Worm (Caenorhabditis elegans) whole organism, L4/young adult: ENCODE measurements around the gene ril-1.

Experiments used
- W03F9.2 ChIP-seq: fragments of 150-350 bp; optimal IDR thresholded peaks from 2 replicates; lab custom pipeline; 2014; ENCODE audit warnings: missing biosample characterization, missing genetic modification characterization
- dao-5 ChIP-seq: sonication (generic microtip); optimal IDR thresholded peaks from 2 replicates; lab custom pipeline; 2016; ENCODE audit warnings: missing genotype, missing genetic modification characterization, moderate library complexity, missing compliant biosample characterization
- him-1 ChIP-seq: sonication (generic microtip); optimal IDR thresholded peaks from 2 replicates; lab custom pipeline; 2016; ENCODE audit warnings: missing genotype, missing genetic modification reagents, missing genetic modification characterization, missing compliant biosample characterization

ril-1 gene

ce11 chrV:14527210-14527609, 3.3 kb upstream of the ril-1 start:
- TF ChIP-seq dao-5 (tag; lab: Kevin White, UChicago), result no peak
- no peak for TF ChIP-seq him-1 (tag; lab: Kevin White, UChicago)
- no peak for TF ChIP-seq W03F9.2 (tag; lab: Kevin White, UChicago)

DNA sequence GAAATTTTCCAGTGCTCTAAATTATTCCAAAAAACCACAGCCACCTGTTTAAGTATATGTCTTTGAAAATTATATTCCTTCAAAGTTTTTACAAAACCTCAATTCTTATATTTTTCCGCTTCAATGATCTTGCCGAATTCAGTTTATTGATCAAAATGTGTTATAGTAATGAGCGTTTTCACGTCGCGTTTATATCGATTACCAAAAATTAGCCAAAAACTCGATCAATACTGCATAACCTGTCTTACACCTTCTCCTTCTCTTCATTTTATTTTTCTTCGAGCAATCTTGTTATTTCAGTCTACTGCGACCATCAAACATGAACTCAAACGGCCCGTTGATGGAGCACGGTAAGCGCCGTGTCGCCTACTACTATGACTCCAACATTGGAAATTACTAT, 1.2 kb upstream of the ril-1 start, which contains the start of gene hda-1:
Gene hda-1, plus strand, starts transcription at position 301 of the 400 bp plus-strand sequence.
- TF ChIP-seq dao-5 (tag; lab: Kevin White, UChicago) (no peak), him-1 (tag; lab: Kevin White, UChicago) (no peak), W03F9.2 (tag; lab: Kevin White, UChicago) (no peak)

DNA sequence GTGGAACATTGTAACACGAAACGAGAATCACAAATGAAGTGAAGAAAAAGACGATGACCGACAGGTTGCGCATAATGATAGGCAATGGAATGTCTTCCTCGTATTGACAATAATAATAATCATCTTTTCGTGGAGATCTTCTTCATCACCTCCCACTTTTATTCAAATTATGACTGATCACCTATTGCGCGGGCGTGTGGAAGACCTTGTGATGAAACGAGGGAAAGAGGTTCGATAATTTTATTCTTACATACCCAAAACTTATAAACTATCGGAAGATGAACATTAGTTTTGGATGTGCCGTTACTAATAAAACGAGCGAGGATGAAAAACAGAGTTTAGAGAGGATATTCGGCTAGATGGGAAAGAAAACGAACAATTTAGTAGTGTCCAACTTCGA, 824 bp downstream of the ril-1 start, which contains the start of gene C53A5.2:
Gene C53A5.2, minus strand, starts transcription at position 101 of the 400 bp plus-strand sequence.
- TF ChIP-seq dao-5 (tag; lab: Kevin White, UChicago) (no peak), W03F9.2 (tag; lab: Kevin White, UChicago) (no peak), him-1 (tag; lab: Kevin White, UChicago) (no peak)

ce11 chrV:14522514-14522913, 1.4 kb downstream of the ril-1 start, which contains the start of gene C53A5.16:
Gene C53A5.16 (minus strand): TSS chrV:14522614.
- no peak for TF ChIP-seq dao-5 (tag; lab: Kevin White, UChicago)
- TF ChIP-seq W03F9.2 (tag; lab: Kevin White, UChicago), result no peak
- no peak for TF ChIP-seq him-1 (tag; lab: Kevin White, UChicago)

- no peak for TF ChIP-seq him-1 (tag; lab: Kevin White, UChicago)
- no peak for TF ChIP-seq dao-5 (tag; lab: Kevin White, UChicago)
- TF ChIP-seq W03F9.2 (tag; lab: Kevin White, UChicago), result no peak
Measured at ce11 chrV:14521000-14521399, 2.9 kb downstream of the ril-1 start, which contains the start of gene C53A5.17. Gene C53A5.17 (minus strand): TSS chrV:14521100.

DNA sequence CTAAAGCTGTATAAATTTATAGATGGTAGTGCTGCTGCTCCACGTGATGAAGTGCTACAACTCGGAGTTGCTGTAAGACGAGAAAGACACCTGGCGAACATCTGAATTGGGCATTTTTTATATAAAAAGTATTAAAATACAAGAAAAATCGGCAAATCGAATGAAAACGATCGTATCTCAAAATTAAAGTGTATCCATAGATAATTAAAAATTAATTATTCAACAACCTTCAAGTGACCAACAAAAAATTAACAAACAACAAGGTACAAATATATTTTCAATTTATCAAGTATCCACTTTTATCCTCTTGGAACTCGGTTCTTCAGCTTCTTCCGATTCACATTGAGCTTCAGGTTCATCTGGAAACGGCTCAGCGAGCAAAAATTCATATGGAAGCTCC, 4.7 kb downstream of the ril-1 start, which contains the start of gene R02D5.8:
Gene R02D5.8, minus strand, starts transcription at position 101 of the 400 bp plus-strand sequence.
- TF ChIP-seq dao-5 (tag; lab: Kevin White, UChicago), result no peak
- no peak for TF ChIP-seq W03F9.2 (tag; lab: Kevin White, UChicago)
- TF ChIP-seq him-1 (tag; lab: Kevin White, UChicago), result no peak

DNA sequence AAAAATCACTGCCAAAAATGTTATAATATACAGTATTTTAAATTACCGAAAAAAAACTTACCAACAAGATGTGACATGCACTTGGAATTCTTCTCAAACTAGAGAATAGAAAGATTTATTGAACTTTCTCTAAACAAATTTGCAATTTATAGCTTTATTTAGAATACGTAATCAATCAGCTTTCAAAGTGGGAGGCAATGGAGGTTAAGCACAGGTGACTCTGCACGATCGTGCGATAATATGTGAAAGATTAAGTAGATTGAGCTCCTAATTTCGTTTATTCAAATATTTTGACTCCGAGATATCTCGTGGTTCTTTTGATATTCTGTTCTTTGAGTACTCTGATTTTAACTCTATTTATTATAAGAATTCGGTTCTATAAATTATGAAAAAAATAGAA, 5.9 kb downstream of the ril-1 start, which contains the start of gene R02D5.6:
Gene R02D5.6, minus strand, starts transcription at position 101 of the 400 bp plus-strand sequence.
- TF ChIP-seq dao-5 (tag; lab: Kevin White, UChicago) (no peak), W03F9.2 (tag; lab: Kevin White, UChicago) (no peak), him-1 (tag; lab: Kevin White, UChicago) (no peak)

DNA sequence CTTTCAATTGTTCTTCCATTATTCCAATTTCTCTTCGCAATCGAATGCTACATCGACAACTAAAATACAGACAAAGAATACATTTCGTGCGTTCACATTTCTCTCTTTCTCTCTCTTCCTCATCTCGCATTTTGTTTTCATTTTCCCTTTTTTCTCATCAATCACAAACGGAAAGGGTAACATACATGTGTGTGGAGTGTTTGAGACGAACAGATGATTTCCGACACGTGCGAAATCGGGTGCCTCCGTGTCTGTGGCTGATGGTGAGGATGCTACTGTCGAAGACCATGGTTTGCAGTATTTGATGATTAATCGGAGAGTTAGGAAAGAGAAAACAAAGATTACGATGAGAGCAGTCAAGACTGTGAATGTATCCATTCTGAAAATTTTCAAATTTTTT, 13.2 kb downstream of the ril-1 start, which contains the start of gene R02D5.9:
Gene R02D5.9, minus strand, starts transcription at position 378 of the 400 bp plus-strand sequence.
- TF ChIP-seq him-1 (tag; lab: Kevin White, UChicago) (no peak), W03F9.2 (tag; lab: Kevin White, UChicago) (no peak), dao-5 (tag; lab: Kevin White, UChicago) (no peak)

- TF ChIP-seq W03F9.2 (tag; lab: Kevin White, UChicago) (no peak), dao-5 (tag; lab: Kevin White, UChicago) (no peak), him-1 (tag; lab: Kevin White, UChicago) (no peak)
Measured at ce11 chrV:14508556-14508955, 15.4 kb downstream of the ril-1 start.

ce11 chrV:14508005-14508521, 15.9 kb downstream of the ril-1 start, which contains the start of gene R02D5.1:
Gene R02D5.1 (plus strand): TSS chrV:14508249.
- TF ChIP-seq dao-5 (tag; lab: Kevin White, UChicago), result no peak
- no peak for TF ChIP-seq W03F9.2 (tag; lab: Kevin White, UChicago)
- TF ChIP-seq him-1 (tag; lab: Kevin White, UChicago), result no peak

ce11 chrV:14506713-14507675, 16.9 kb downstream of the ril-1 start:
- TF ChIP-seq him-1 (tag; lab: Kevin White, UChicago) (no peak), dao-5 (tag; lab: Kevin White, UChicago) (no peak), W03F9.2 (tag; lab: Kevin White, UChicago) (no peak)

DNA sequence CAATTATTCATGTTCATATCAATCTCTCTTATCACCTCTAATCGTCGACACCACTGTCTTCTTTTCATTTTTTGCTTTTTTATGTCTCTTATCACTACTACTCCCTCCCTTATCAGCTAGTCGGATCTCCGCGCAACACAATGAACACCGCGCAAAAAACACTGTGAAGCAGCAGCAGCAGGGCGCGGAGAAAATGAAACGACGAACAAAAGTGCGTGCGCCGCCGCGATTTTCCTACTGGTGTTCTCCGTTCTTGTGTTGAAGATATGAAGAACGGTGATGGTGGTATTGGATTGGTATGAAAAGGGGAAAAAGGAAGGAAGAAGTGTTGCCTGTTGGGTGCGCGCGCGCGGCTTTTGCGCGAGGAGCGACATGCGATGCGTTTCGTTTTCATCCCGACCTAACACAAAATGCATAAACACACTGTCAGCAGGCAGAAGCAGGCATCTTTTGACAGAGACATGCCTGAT, 18.1 kb downstream of the ril-1 start:
- TF ChIP-seq him-1 (tag; lab: Kevin White, UChicago), result no peak
- TF ChIP-seq dao-5 (tag; lab: Kevin White, UChicago), result no peak
- no peak for TF ChIP-seq W03F9.2 (tag; lab: Kevin White, UChicago)

DNA sequence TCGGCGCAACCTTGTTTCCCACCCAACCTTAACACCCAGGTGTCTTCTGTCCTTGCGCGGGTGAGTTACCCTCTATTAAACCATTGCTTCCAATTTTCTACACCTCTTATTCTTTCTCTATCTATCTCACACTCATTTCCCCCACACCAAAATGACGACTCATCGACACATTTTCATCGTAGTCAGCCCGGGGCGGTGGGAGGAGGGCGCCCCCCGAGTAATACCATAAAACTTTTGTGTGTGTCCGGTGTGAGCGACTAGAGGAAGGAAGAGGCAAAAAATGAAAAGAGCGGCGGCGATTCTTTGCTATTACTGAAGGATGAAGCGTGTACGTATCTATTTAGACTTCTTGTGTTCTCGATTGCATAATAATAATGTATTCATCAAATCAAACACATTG, 19.2 kb downstream of the ril-1 start:
- no peak for TF ChIP-seq dao-5 (tag; lab: Kevin White, UChicago)
- no peak for TF ChIP-seq him-1 (tag; lab: Kevin White, UChicago)
- no peak for TF ChIP-seq W03F9.2 (tag; lab: Kevin White, UChicago)
